Fruit fly (Drosophila melanogaster) whole organism, embryonic: ENCODE results near the gene Gcat.

Experiments used
- CG10147 ChIP-seq: fragments of 200-800 bp; sonication (Bioruptor generic); optimal IDR thresholded peaks from 2 replicates; lab custom pipeline; 2019; ENCODE audit warnings: missing biosample characterization, mild to moderate bottlenecking, missing genetic modification characterization, moderate library complexity
- CG11093 ChIP-seq: fragments of 200-800 bp; sonication (Bioruptor generic); IDR thresholded peaks from 3 replicates; pipeline ENCODE4 v1.3.6; 2022; ENCODE audit warnings: missing biosample characterization, missing genetic modification characterization
- CG12219 ChIP-seq: fragments of 200-800 bp; sonication (Bioruptor generic); optimal IDR thresholded peaks from 3 replicates; lab custom pipeline; 2018; ENCODE audit warnings: missing biosample characterization, mild to moderate bottlenecking, missing genetic modification characterization
- CG12744 ChIP-seq: fragments of 200-800 bp; sonication (Bioruptor generic); optimal IDR thresholded peaks from 2 replicates; lab custom pipeline; 2016; ENCODE audit warnings: missing biosample characterization, missing genetic modification characterization
- CG13894 ChIP-seq: fragments of 200-800 bp; sonication (Bioruptor generic); optimal IDR thresholded peaks from 3 replicates; lab custom pipeline; 2018; ENCODE audit warnings: missing biosample characterization, mild to moderate bottlenecking, missing genetic modification characterization, moderate library complexity
- CG14965 ChIP-seq: fragments of 200-800 bp; sonication (Bioruptor generic); optimal IDR thresholded peaks from 2 replicates; lab custom pipeline; 2016; ENCODE audit warnings: missing biosample characterization, missing genetic modification characterization, borderline replicate concordance
- CG15514 ChIP-seq: fragments of 200-800 bp; sonication (Bioruptor generic); optimal IDR thresholded peaks from 3 replicates; lab custom pipeline; 2017; ENCODE audit warnings: missing biosample characterization, missing genetic modification characterization, mild to moderate bottlenecking, moderate library complexity, missing genetic modification reagents
- CG15696 ChIP-seq: fragments of 200-800 bp; sonication (Bioruptor generic); optimal IDR thresholded peaks from 2 replicates; lab custom pipeline; 2019; ENCODE audit warnings: missing biosample characterization, mild to moderate bottlenecking, missing genetic modification characterization, moderate library complexity
- CG1647 ChIP-seq: fragments of 200-800 bp; sonication (Bioruptor generic); optimal IDR thresholded peaks from 3 replicates; lab custom pipeline; 2016; ENCODE audit warnings: missing biosample characterization, missing genetic modification characterization
- CG18476 ChIP-seq: fragments of 200-800 bp; sonication (Bioruptor generic); optimal IDR thresholded peaks from 2 replicates; lab custom pipeline; 2016; ENCODE audit warnings: missing biosample characterization, mild to moderate bottlenecking, missing genetic modification characterization
- CG2116 ChIP-seq: fragments of 200-800 bp; sonication (Bioruptor generic); optimal IDR thresholded peaks from 3 replicates; lab custom pipeline; 2018; ENCODE audit warnings: missing biosample characterization, mild to moderate bottlenecking, missing genetic modification characterization
- CG2678 ChIP-seq: fragments of 200-800 bp; sonication (Bioruptor generic); optimal IDR thresholded peaks from 3 replicates; lab custom pipeline; 2019; ENCODE audit warnings: missing biosample characterization, mild to moderate bottlenecking, missing genetic modification characterization, moderate library complexity
- CG31441 ChIP-seq: fragments of 200-800 bp; sonication (Bioruptor generic); IDR thresholded peaks from 2 replicates; pipeline ENCODE4 v1.3.6; 2022; ENCODE audit warnings: missing biosample characterization, missing genetic modification characterization
- CG34422 ChIP-seq: fragments of 200-800 bp; sonication (Bioruptor generic); IDR thresholded peaks from 3 replicates; pipeline ENCODE4 v1.3.6; 2022; ENCODE audit warnings: missing biosample characterization, missing genetic modification characterization
- CG3995 ChIP-seq: fragments of 200-800 bp; sonication (Bioruptor generic); optimal IDR thresholded peaks from 3 replicates; lab custom pipeline; 2016; ENCODE audit warnings: missing biosample characterization, missing genetic modification characterization
- CG4820 ChIP-seq: fragments of 200-800 bp; sonication (Bioruptor generic); optimal IDR thresholded peaks from 3 replicates; lab custom pipeline; 2016; ENCODE audit warnings: missing biosample characterization, missing genetic modification characterization
- CG4854 ChIP-seq: fragments of 200-800 bp; sonication (Bioruptor generic); optimal IDR thresholded peaks from 2 replicates; lab custom pipeline; 2016; ENCODE audit warnings: missing biosample characterization, missing genetic modification characterization, inconsistent platforms
- CG6254 ChIP-seq: fragments of 200-800 bp; sonication (Bioruptor generic); optimal IDR thresholded peaks from 3 replicates; lab custom pipeline; 2017; ENCODE audit warnings: mild to moderate bottlenecking, missing biosample characterization, missing genetic modification reagents, missing genetic modification characterization
- CG6854 ChIP-seq: fragments of 200-800 bp; sonication (Bioruptor generic); optimal IDR thresholded peaks from 3 replicates; lab custom pipeline; 2017; ENCODE audit warnings: missing biosample characterization, mild to moderate bottlenecking, missing genetic modification characterization
- CG7556 ChIP-seq: fragments of 200-800 bp; sonication (Bioruptor generic); optimal IDR thresholded peaks from 2 replicates; lab custom pipeline; 2017; ENCODE audit warnings: missing biosample characterization, mild to moderate bottlenecking, missing genetic modification characterization
- CG8765 ChIP-seq: fragments of 200-800 bp; sonication (Bioruptor generic); IDR thresholded peaks from 2 replicates; pipeline ENCODE4 v1.3.6; 2022; ENCODE audit warnings: missing biosample characterization, missing genetic modification characterization
- CG9932 ChIP-seq: fragments of 200-800 bp; sonication (Bioruptor generic); IDR thresholded peaks from 2 replicates; pipeline ENCODE4 v1.3.6; 2022; ENCODE audit warnings: missing biosample characterization, missing genetic modification characterization
- CrebB ChIP-seq: fragments of 200-800 bp; sonication (Bioruptor generic); optimal IDR thresholded peaks from 3 replicates; lab custom pipeline; 2018; ENCODE audit warnings: missing biosample characterization, mild to moderate bottlenecking, missing genetic modification characterization
- Doc3 ChIP-seq: fragments of 200-800 bp; sonication (Bioruptor generic); IDR thresholded peaks from 3 replicates; pipeline ENCODE4 v1.3.6; 2022; ENCODE audit warnings: missing biosample characterization, missing genetic modification characterization; ENCODE audit not compliant: partially characterized antibody
- Drgx ChIP-seq: fragments of 200-800 bp; sonication (Bioruptor generic); IDR thresholded peaks from 2 replicates; pipeline ENCODE4 v1.3.6; 2022; ENCODE audit warnings: missing biosample characterization, missing genetic modification characterization
- HLH3B ChIP-seq: fragments of 200-800 bp; sonication (Bioruptor generic); IDR thresholded peaks from 2 replicates; pipeline ENCODE4 v1.3.6; 2022; ENCODE audit warnings: missing biosample characterization, missing genetic modification characterization
- Hey ChIP-seq: fragments of 200-800 bp; sonication (Bioruptor generic); optimal IDR thresholded peaks from 3 replicates; lab custom pipeline; 2018; ENCODE audit warnings: missing biosample characterization, mild to moderate bottlenecking, missing genetic modification characterization
- Hr51 ChIP-seq, 2 experiments: fragments of 200-800 bp; sonication (Bioruptor generic); optimal IDR thresholded peaks; 2 replicates in 1 of 2; 3 replicates in 1 of 2; lab custom pipeline; 2016 to 2018; ENCODE audit warnings: missing biosample characterization in 2 of 2, missing genetic modification characterization in 2 of 2, mild to moderate bottlenecking in 1 of 2, moderate library complexity in 1 of 2
- Lhr ChIP-seq: fragments of 200-800 bp; sonication (Bioruptor generic); optimal IDR thresholded peaks from 3 replicates; lab custom pipeline; 2017; ENCODE audit warnings: mild to moderate bottlenecking, missing biosample characterization, missing genetic modification reagents, missing genetic modification characterization
- Lim3 ChIP-seq: fragments of 200-800 bp; sonication (Bioruptor generic); IDR thresholded peaks from 2 replicates; pipeline ENCODE4 v1.3.6; 2022; ENCODE audit warnings: missing biosample characterization, missing genetic modification characterization
- MBD-R2 ChIP-seq: fragments of 200-800 bp; sonication (Bioruptor generic); IDR thresholded peaks from 2 replicates; pipeline ENCODE4 v1.3.6; 2022; ENCODE audit warnings: missing biosample characterization, missing genetic modification characterization
- NC2β ChIP-seq: fragments of 200-800 bp; sonication (Bioruptor generic); optimal IDR thresholded peaks from 2 replicates; lab custom pipeline; 2016; ENCODE audit warnings: missing biosample characterization, missing genetic modification characterization
- Scr ChIP-seq: fragments of 200-800 bp; sonication (Bioruptor generic); IDR thresholded peaks from 2 replicates; pipeline ENCODE4 v1.3.6; 2022; ENCODE audit warnings: missing biosample characterization, missing genetic modification characterization; ENCODE audit not compliant: partially characterized antibody
- Ssrp ChIP-seq: fragments of 200-800 bp; sonication (Bioruptor generic); optimal IDR thresholded peaks from 2 replicates; lab custom pipeline; 2018; ENCODE audit warnings: missing biosample characterization, mild to moderate bottlenecking, missing genetic modification characterization, moderate library complexity
- ab ChIP-seq: fragments of 200-800 bp; sonication (Bioruptor generic); optimal IDR thresholded peaks from 2 replicates; lab custom pipeline; 2016; ENCODE audit warnings: missing biosample characterization, missing genetic modification characterization
- bowl ChIP-seq: fragments of 200-800 bp; sonication (Bioruptor generic); IDR thresholded peaks from 2 replicates; pipeline ENCODE4 v1.3.6; 2022; ENCODE audit warnings: missing biosample characterization, missing genetic modification characterization
- crol ChIP-seq: fragments of 200-800 bp; sonication (Bioruptor generic); IDR thresholded peaks from 2 replicates; pipeline ENCODE4 v1.3.6; 2022; ENCODE audit warnings: missing biosample characterization, missing genetic modification characterization
- cwo ChIP-seq: fragments of 200-800 bp; sonication (Bioruptor generic); optimal IDR thresholded peaks from 3 replicates; lab custom pipeline; 2017; ENCODE audit warnings: missing biosample characterization, missing genetic modification characterization, mild to moderate bottlenecking, moderate library complexity, missing genetic modification reagents
- dati ChIP-seq: fragments of 200-800 bp; sonication (Bioruptor generic); IDR thresholded peaks from 2 replicates; pipeline ENCODE4 v1.3.6; 2022; ENCODE audit warnings: missing biosample characterization, missing genetic modification characterization
- dpn ChIP-seq, 2 experiments: fragments of 200-800 bp; sonication (Bioruptor generic); optimal IDR thresholded peaks; 3 replicates each; lab custom pipeline; 2016; ENCODE audit warnings: missing biosample characterization in 2 of 2, missing genetic modification characterization in 2 of 2
- gem ChIP-seq: fragments of 200-800 bp; sonication (Bioruptor generic); optimal IDR thresholded peaks from 2 replicates; lab custom pipeline; 2019; ENCODE audit warnings: missing biosample characterization, mild to moderate bottlenecking, missing genetic modification characterization, moderate library complexity
- hbn ChIP-seq: fragments of 200-800 bp; sonication (Bioruptor generic); IDR thresholded peaks from 2 replicates; pipeline ENCODE4 v1.3.6; 2022; ENCODE audit warnings: missing biosample characterization, missing genetic modification characterization; ENCODE audit not compliant: partially characterized antibody
- nerfin-2 ChIP-seq: fragments of 200-800 bp; sonication (Bioruptor generic); IDR thresholded peaks from 2 replicates; pipeline ENCODE4 v1.3.6; 2022; ENCODE audit warnings: missing biosample characterization, missing genetic modification characterization; ENCODE audit not compliant: partially characterized antibody
- p53 ChIP-seq: fragments of 200-800 bp; sonication (Bioruptor generic); optimal IDR thresholded peaks from 2 replicates; lab custom pipeline; 2016; ENCODE audit warnings: missing biosample characterization, missing genetic modification characterization
- pfk ChIP-seq: fragments of 200-800 bp; sonication (Bioruptor generic); optimal IDR thresholded peaks from 2 replicates; lab custom pipeline; 2018; ENCODE audit warnings: missing biosample characterization, mild to moderate bottlenecking, missing genetic modification characterization, moderate library complexity
- ro ChIP-seq: fragments of 200-800 bp; sonication (Bioruptor generic); IDR thresholded peaks from 2 replicates; pipeline ENCODE4 v1.3.6; 2022; ENCODE audit warnings: missing biosample characterization, missing genetic modification characterization
- row ChIP-seq: fragments of 200-800 bp; sonication (Bioruptor generic); IDR thresholded peaks from 3 replicates; pipeline ENCODE4 v1.3.6; 2022; ENCODE audit warnings: missing biosample characterization, missing genetic modification characterization
- so ChIP-seq: fragments of 200-800 bp; sonication (Bioruptor generic); IDR thresholded peaks from 3 replicates; pipeline ENCODE4 v1.3.6; 2022; ENCODE audit warnings: missing biosample characterization, missing genetic modification characterization
- ssp ChIP-seq: fragments of 200-800 bp; sonication (Bioruptor generic); IDR thresholded peaks from 2 replicates; pipeline ENCODE4 v1.3.6; 2022; ENCODE audit warnings: missing biosample characterization, missing genetic modification characterization
- tio ChIP-seq: fragments of 200-800 bp; sonication (Bioruptor generic); optimal IDR thresholded peaks from 2 replicates; lab custom pipeline; 2017; ENCODE audit warnings: missing biosample characterization, missing genetic modification characterization, inconsistent platforms

Gene Gcat

dm6 chr3L:11825560-11826153 lies 25.0 kb upstream of the Gcat start, which contains the start of gene CG32095 (continued):
- TF ChIP-seq MBD-R2 (GFP tag; lab: Robert Waterston, UW) (peak; percentile 68), Scr (GFP tag; lab: Robert Waterston, UW) (peak; percentile 87), CG15514 (GFP tag; lab: Kevin White, UChicago) (no peak), CG1647 (no peak), Drgx (GFP tag; lab: Robert Waterston, UW) (no peak), CG34422 (no peak), pfk (GFP tag; lab: Kevin White, UChicago) (no peak), CG11093 (GFP tag; lab: Robert Waterston, UW) (no peak), so (GFP tag; lab: Robert Waterston, UW) (no peak), CG12744 (GFP tag; lab: Kevin White, UChicago) (no peak), tio (GFP tag; lab: Kevin White, UChicago) (no peak), crol (GFP tag; lab: Robert Waterston, UW) (no peak), Ssrp (tag; lab: Kevin White, UChicago) (no peak), CG7556 (GFP tag; lab: Kevin White, UChicago) (no peak), CrebB (no peak), CG2116 (GFP tag; lab: Kevin White, UChicago) (peak; percentile 72), ab (GFP tag; lab: Kevin White, UChicago) (no peak), ssp (GFP tag; lab: Robert Waterston, UW) (no peak), Doc3 (GFP tag; lab: Robert Waterston, UW) (peak; percentile 80), CG4854 (no peak), CG4820 (GFP tag; lab: Kevin White, UChicago) (no peak), Hey (tag; lab: Kevin White, UChicago) (no peak), Lim3 (no peak), hbn (GFP tag; lab: Robert Waterston, UW) (peak; percentile 74), bowl (GFP tag; lab: Robert Waterston, UW) (no peak), CG10147 (GFP tag; lab: Kevin White, UChicago) (no peak), CG13894 (tag; lab: Kevin White, UChicago) (no peak), CG12219 (GFP tag; lab: Kevin White, UChicago) (no peak), Lhr (GFP tag; lab: Kevin White, UChicago) (no peak), p53 (GFP tag; lab: Kevin White, UChicago) (no peak), CG14965 (GFP tag; lab: Kevin White, UChicago) (no peak), CG15696 (tag; lab: Kevin White, UChicago) (no peak), Hr51 (GFP tag; optimal IDR thresholded peaks at IDR 0.05; lab: Kevin White, UChicago) (no peak), CG18476 (GFP tag; lab: Kevin White, UChicago) (no peak), CG2678 (no peak), gem (no peak), cwo (GFP tag; lab: Kevin White, UChicago) (no peak), HLH3B (GFP tag; lab: Robert Waterston, UW) (no peak), CG31441 (GFP tag; lab: Robert Waterston, UW) (no peak), NC2β (no peak), CG8765 (GFP tag; lab: Robert Waterston, UW) (no peak), dpn (GFP tag; optimal IDR thresholded peaks at IDR 0.05; lab: Kevin White, UChicago) (no peak), dati (GFP tag; lab: Robert Waterston, UW) (no peak), row (peak; percentile 13; the same call in 1 of the 3 replicates), CG6854 (GFP tag; lab: Kevin White, UChicago) (no peak), ro (GFP tag; lab: Robert Waterston, UW) (no peak), CG9932 (GFP tag; lab: Robert Waterston, UW) (no peak), nerfin-2 (GFP tag; lab: Robert Waterston, UW) (peak; percentile 60; the same call in 1 of the 2 replicates), CG6254 (no peak), CG3995 (GFP tag; lab: Kevin White, UChicago) (peak; percentile 92)
